Worm (Caenorhabditis elegans) whole organism, L4 larva: ENCODE results near the gene F53B3.5.

Source experiments
- daf-12 ChIP-seq: fragments of 150-350 bp; optimal IDR thresholded peaks from 2 replicates; lab custom pipeline; 2014; ENCODE audit warnings: missing biosample characterization, missing genetic modification reagents, missing genetic modification characterization
- lin-13 ChIP-seq: fragments of 150-350 bp; optimal IDR thresholded peaks from 2 replicates; lab custom pipeline; 2014; ENCODE audit warnings: missing biosample characterization, missing genetic modification reagents, missing genetic modification characterization
- lin-15B ChIP-seq: fragments of 150-350 bp; sonication (generic microtip); optimal IDR thresholded peaks from 3 replicates; lab custom pipeline; 2014; ENCODE audit warnings: missing biosample characterization, missing genetic modification characterization
- nhr-41 ChIP-seq: fragments of 200-800 bp; sonication (Bioruptor generic); IDR thresholded peaks from 2 replicates; pipeline ENCODE4 v1.3.6; 2022; ENCODE audit warnings: missing genetic modification reagents, missing genetic modification characterization, missing compliant biosample characterization
- nhr-77 ChIP-seq: fragments of 150-350 bp; optimal IDR thresholded peaks from 2 replicates; lab custom pipeline; 2014; ENCODE audit warnings: missing biosample characterization, missing genetic modification characterization
- unc-62 ChIP-seq, 3 experiments: fragments of 150-350 bp in 1 of 3; sonication (generic microtip); optimal IDR thresholded peaks in 2 of 3; peaks in 1 of 3; 1 replicate in 1 of 3; 2 replicates in 2 of 3; lab custom pipeline; 2014 to 2017; ENCODE audit warnings: missing biosample characterization in 3 of 3, missing genetic modification characterization in 3 of 3, missing genetic modification reagents in 3 of 3, missing genotype in 1 of 3
- ztf-11 ChIP-seq: fragments of 150-350 bp; optimal IDR thresholded peaks from 2 replicates; lab custom pipeline; 2014; ENCODE audit warnings: missing biosample characterization, missing genetic modification characterization

DNA sequence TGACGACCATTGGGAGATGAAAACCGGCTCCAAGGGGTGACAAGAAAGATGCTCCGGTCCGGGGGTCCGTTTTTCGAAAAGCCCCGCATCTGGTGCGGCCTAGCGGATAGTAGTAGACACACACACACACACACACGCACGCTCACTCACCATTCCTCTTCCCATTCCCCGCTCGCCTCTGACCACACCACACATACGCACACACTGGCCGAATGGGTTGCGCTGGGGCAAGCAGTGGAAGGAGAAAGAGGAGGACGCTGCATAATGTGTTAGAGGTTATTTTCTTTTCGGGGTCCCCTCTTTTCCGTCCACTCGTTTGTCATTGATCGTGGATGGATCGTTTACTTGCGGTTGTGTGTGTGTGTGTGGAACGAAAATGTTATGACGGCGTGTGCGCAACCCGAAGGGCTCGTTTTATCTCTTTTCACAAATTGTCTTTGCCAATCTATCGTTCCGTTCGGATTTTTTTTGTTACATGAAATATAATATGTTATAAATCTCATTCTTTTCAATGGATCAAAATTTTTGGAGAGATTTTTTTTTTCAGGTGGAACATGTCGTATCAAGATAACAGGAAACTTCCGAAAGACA is 6.0 kb upstream of the F53B3.5 start, which contains the start of gene vang-1:
- TF ChIP-seq nhr-77 = no peak
- TF ChIP-seq lin-15B (tag; lab: Kevin White, UChicago) = no peak
- no peak for TF ChIP-seq daf-12 (tag; lab: Kevin White, UChicago)
- TF ChIP-seq lin-13 (GFP tag; lab: Kevin White, UChicago) = no peak
- no peak for TF ChIP-seq ztf-11
- no peak for TF ChIP-seq unc-62 (GFP tag; optimal IDR thresholded peaks at IDR 0.05 in 1 of 2; lab: Kevin White, UChicago)
- TF ChIP-seq unc-62 (tag; optimal IDR thresholded peaks at IDR 0.05; lab: Kevin White, UChicago) = no peak
- TF ChIP-seq nhr-41 (GFP tag; lab: Robert Waterston, UW) = no peak
